Fruit fly (Drosophila melanogaster) whole organism, wandering third instar larva: ENCODE data around the gene N.

ENCODE experiments used
- Abd-B ChIP-seq: fragments of >200 bp; optimal IDR thresholded peaks from 2 replicates; lab custom pipeline; 2017; ENCODE audit warnings: missing biosample characterization, missing genetic modification characterization
- CG32264 ChIP-seq: fragments of 200-800 bp; sonication (Bioruptor generic); optimal IDR thresholded peaks from 2 replicates; lab custom pipeline; 2016; ENCODE audit warnings: missing biosample characterization, missing genetic modification characterization
- CG9705 ChIP-seq: fragments of 200-800 bp; sonication (Bioruptor generic); optimal IDR thresholded peaks from 2 replicates; lab custom pipeline; 2018; ENCODE audit warnings: missing biosample characterization, mild to moderate bottlenecking, missing genetic modification characterization
- CrebA ChIP-seq: fragments of 200-800 bp; sonication (Bioruptor generic); optimal IDR thresholded peaks from 2 replicates; lab custom pipeline; 2016; ENCODE audit warnings: missing biosample characterization, mild to moderate bottlenecking, missing genetic modification characterization, borderline replicate concordance
- Dif ChIP-seq: fragments of 200-275, 200-300 bp; sonication (Bioruptor generic); optimal IDR thresholded peaks from 2 replicates; lab custom pipeline; 2018; ENCODE audit warnings: missing biosample characterization, missing genetic modification characterization; ENCODE audit not compliant: partially characterized antibody
- GATAd ChIP-seq: sonication (Bioruptor generic); optimal IDR thresholded peaks from 2 replicates; lab custom pipeline; 2016; ENCODE audit warnings: missing biosample characterization, missing genetic modification characterization
- HLH106 ChIP-seq: fragments of 200-800 bp; optimal IDR thresholded peaks from 3 replicates; lab custom pipeline; 2019; ENCODE audit warnings: missing biosample characterization, mild to moderate bottlenecking, missing genetic modification characterization, moderate library complexity
- Hnf4 ChIP-seq: fragments of 200-800 bp; sonication (Bioruptor generic); optimal IDR thresholded peaks from 2 replicates; lab custom pipeline; 2016; ENCODE audit warnings: missing biosample characterization, mild to moderate bottlenecking, missing genetic modification characterization
- Hr83 ChIP-seq: fragments of 200-300 bp; sonication (Bioruptor generic); optimal IDR thresholded peaks from 2 replicates; lab custom pipeline; 2016; ENCODE audit warnings: missing biosample characterization, mild to moderate bottlenecking, missing genetic modification characterization, moderate library complexity; ENCODE audit not compliant: poor library complexity, severe bottlenecking
- Jra ChIP-seq: sonication (Bioruptor generic); optimal IDR thresholded peaks from 2 replicates; lab custom pipeline; 2016; ENCODE audit warnings: missing biosample characterization, missing genetic modification characterization
- Mio ChIP-seq: sonication (Bioruptor generic); optimal IDR thresholded peaks from 2 replicates; lab custom pipeline; 2016; ENCODE audit warnings: missing biosample characterization, missing genetic modification characterization
- Myc ChIP-seq: fragments of >200 bp; optimal IDR thresholded peaks from 2 replicates; lab custom pipeline; 2017
- N ChIP-seq: fragments of >200 bp; optimal IDR thresholded peaks from 2 replicates; lab custom pipeline; 2018; ENCODE audit warnings: missing biosample characterization, missing external identifiers, missing genetic modification characterization
- OdsH ChIP-seq: fragments of 200-800 bp; sonication (Bioruptor generic); optimal IDR thresholded peaks from 2 replicates; lab custom pipeline; 2016; ENCODE audit warnings: missing biosample characterization, mild to moderate bottlenecking, missing genetic modification characterization
- Rel ChIP-seq, 2 experiments: fragments of 200-800 bp; sonication (Bioruptor generic) in 1 of 2; optimal IDR thresholded peaks; 2 replicates in 1 of 2; 3 replicates in 1 of 2; lab custom pipeline; 2016 to 2019; ENCODE audit warnings: mild to moderate bottlenecking in 2 of 2, missing biosample characterization in 2 of 2, missing genetic modification characterization in 2 of 2, moderate library complexity in 1 of 2
- Sp1 ChIP-seq: fragments of 200-800 bp; sonication (Bioruptor generic); optimal IDR thresholded peaks from 3 replicates; lab custom pipeline; 2019; ENCODE audit warnings: missing biosample characterization, mild to moderate bottlenecking, missing genetic modification characterization, moderate library complexity
- Vsx2 ChIP-seq: fragments of 200-300, 225-300 bp; sonication (Bioruptor generic); optimal IDR thresholded peaks from 2 replicates; lab custom pipeline; 2018; ENCODE audit warnings: missing biosample characterization, missing genetic modification characterization; ENCODE audit not compliant: partially characterized antibody
- br ChIP-seq: fragments of 200-800 bp; sonication (Bioruptor generic); optimal IDR thresholded peaks from 2 replicates; lab custom pipeline; 2016; ENCODE audit warnings: missing biosample characterization, missing genetic modification characterization
- dmrt93B ChIP-seq: fragments of 200-800 bp; sonication (Bioruptor generic); optimal IDR thresholded peaks from 2 replicates; lab custom pipeline; 2018; ENCODE audit warnings: missing biosample characterization, mild to moderate bottlenecking, missing genetic modification characterization
- dsf ChIP-seq: sonication (Bioruptor generic); optimal IDR thresholded peaks from 2 replicates; lab custom pipeline; 2016; ENCODE audit warnings: missing biosample characterization, missing genetic modification characterization, borderline replicate concordance
- ey ChIP-seq: fragments of 200-800 bp; sonication (Bioruptor generic); optimal IDR thresholded peaks from 2 replicates; lab custom pipeline; 2016; ENCODE audit warnings: missing biosample characterization, missing genetic modification characterization
- foxo ChIP-seq, 2 experiments: fragments of 200-800 bp; sonication (Bioruptor generic); optimal IDR thresholded peaks; 2 replicates in 1 of 2; 3 replicates in 1 of 2; lab custom pipeline; 2016 to 2017; ENCODE audit warnings: missing biosample characterization in 2 of 2, missing genetic modification characterization in 2 of 2
- fru ChIP-seq: fragments of 200-800 bp; sonication (Bioruptor generic); optimal IDR thresholded peaks from 3 replicates; lab custom pipeline; 2016; ENCODE audit warnings: missing biosample characterization, mild to moderate bottlenecking, missing genetic modification characterization
- h ChIP-seq: fragments of 200-800 bp; sonication (Bioruptor generic); optimal IDR thresholded peaks from 3 replicates; lab custom pipeline; 2016; ENCODE audit warnings: missing biosample characterization, mild to moderate bottlenecking, missing genetic modification characterization
- jim ChIP-seq: fragments of 175-275, 200-325 bp; sonication (Bioruptor generic); optimal IDR thresholded peaks from 2 replicates; lab custom pipeline; 2016; ENCODE audit warnings: missing biosample characterization, mild to moderate bottlenecking, missing genetic modification characterization
- lola ChIP-seq: fragments of >200 bp; optimal IDR thresholded peaks from 2 replicates; lab custom pipeline; 2017; ENCODE audit warnings: missing biosample characterization, missing genetic modification characterization
- pan ChIP-seq: fragments of >200 bp; optimal IDR thresholded peaks from 2 replicates; lab custom pipeline; 2017
- psq ChIP-seq: fragments of 200-800 bp; sonication (Bioruptor generic); optimal IDR thresholded peaks from 3 replicates; lab custom pipeline; 2017; ENCODE audit warnings: missing biosample characterization, mild to moderate bottlenecking, missing genetic modification characterization, moderate library complexity
- rgr ChIP-seq: fragments of 200-800 bp; sonication (Bioruptor generic); optimal IDR thresholded peaks from 3 replicates; lab custom pipeline; 2016; ENCODE audit warnings: missing biosample characterization, mild to moderate bottlenecking, missing genetic modification characterization
- sv ChIP-seq: fragments of 200-800 bp; sonication (Bioruptor generic); optimal IDR thresholded peaks from 3 replicates; lab custom pipeline; 2016; ENCODE audit warnings: missing biosample characterization, missing genetic modification characterization
- tai ChIP-seq: sonication (Bioruptor generic); optimal IDR thresholded peaks from 2 replicates; lab custom pipeline; 2016; ENCODE audit warnings: missing biosample characterization, missing genetic modification characterization
- usp ChIP-seq: fragments of >200 bp; optimal IDR thresholded peaks from 2 replicates; lab custom pipeline; 2017; ENCODE audit warnings: missing biosample characterization, missing genetic modification characterization
- woc ChIP-seq: sonication (Bioruptor generic); optimal IDR thresholded peaks from 2 replicates; lab custom pipeline; 2016; ENCODE audit warnings: missing biosample characterization, mild to moderate bottlenecking, missing genetic modification characterization

Gene N

dm6 chrX:3186550-3186949, 51.9 kb downstream of the N start:
- TF ChIP-seq pan (no peak), br (GFP tag; lab: Kevin White, UChicago) (no peak), jim (GFP tag; lab: Kevin White, UChicago) (no peak), Sp1 (GFP tag; lab: Kevin White, UChicago) (no peak), Rel (GFP tag; optimal IDR thresholded peaks at IDR 0.05; lab: Kevin White, UChicago) (no peak), Rel (tag; optimal IDR thresholded peaks at IDR 0.05; lab: Kevin White, UChicago) (no peak), usp (no peak), h (GFP tag; lab: Kevin White, UChicago) (no peak), CG32264 (no peak), Hr83 (GFP tag; lab: Kevin White, UChicago) (no peak), ey (GFP tag; lab: Kevin White, UChicago) (no peak), fru (GFP tag; lab: Kevin White, UChicago) (no peak), dsf (GFP tag; lab: Kevin White, UChicago) (no peak), Vsx2 (no peak)

DNA sequence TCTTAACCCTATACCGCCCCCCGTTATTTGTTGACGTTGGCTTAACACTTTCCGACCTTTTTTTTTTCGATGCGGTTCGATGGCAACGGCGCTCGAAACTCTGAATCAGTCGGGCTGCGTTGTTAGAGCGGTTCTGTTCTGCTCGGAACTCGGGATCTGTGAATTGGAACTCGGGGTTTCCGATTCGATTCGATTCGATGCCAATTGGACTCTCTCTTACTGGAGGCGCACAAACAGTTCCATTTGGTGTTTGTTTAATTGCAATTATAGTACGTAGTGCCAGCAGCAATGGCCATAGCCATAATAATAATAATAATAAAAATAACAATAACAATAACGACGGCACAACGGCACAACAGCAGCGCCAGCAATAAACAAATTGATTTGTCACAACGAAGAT, 52.9 kb downstream of the N start:
- TF ChIP-seq pan (no peak), fru (GFP tag; lab: Kevin White, UChicago) (no peak), woc (GFP tag; lab: Kevin White, UChicago) (no peak), ey (GFP tag; lab: Kevin White, UChicago) (no peak), lola (no peak), tai (GFP tag; lab: Kevin White, UChicago) (no peak), Vsx2 (no peak), OdsH (GFP tag; lab: Kevin White, UChicago) (no peak), N (GFP tag; lab: Kevin White, UChicago) (no peak), rgr (GFP tag; lab: Kevin White, UChicago) (no peak)
- TF ChIP-seq, all 38 proteins: peak for 0

DNA sequence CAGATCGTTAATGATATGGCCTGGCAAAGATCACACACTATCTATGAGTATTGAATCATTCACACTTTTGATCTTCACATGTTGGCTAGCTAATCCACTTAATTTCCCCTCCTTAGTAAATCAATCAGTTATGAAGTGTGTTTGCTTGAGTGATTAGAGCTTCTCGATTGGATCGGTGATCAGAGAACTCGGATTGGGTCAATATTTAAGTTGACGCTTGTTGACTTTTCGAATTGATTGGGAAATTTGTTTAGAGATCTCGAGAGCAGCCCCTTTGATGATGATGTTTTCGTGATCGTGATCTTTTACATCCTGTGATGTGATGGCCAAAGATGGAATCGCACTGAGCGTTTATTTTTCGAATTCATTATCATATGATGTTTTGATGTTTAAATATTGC, 53.7 kb downstream of the N start:
- TF ChIP-seq CG32264 (no peak), fru (GFP tag; lab: Kevin White, UChicago) (no peak), Myc (lab: Kevin White, UChicago) (no peak), psq (no peak), CG9705 (no peak), lola (no peak), foxo (GFP tag; optimal IDR thresholded peaks at IDR 0.05; lab: Kevin White, UChicago) (no peak), h (GFP tag; lab: Kevin White, UChicago) (no peak), pan (no peak), Jra (no peak), br (GFP tag; lab: Kevin White, UChicago) (no peak), dmrt93B (GFP tag; lab: Kevin White, UChicago) (no peak), Dif (GFP tag; lab: Kevin White, UChicago) (no peak), GATAd (GFP tag; lab: Kevin White, UChicago) (no peak), woc (GFP tag; lab: Kevin White, UChicago) (no peak), rgr (GFP tag; lab: Kevin White, UChicago) (no peak), Abd-B (GFP tag; lab: Kevin White, UChicago) (no peak), Hnf4 (no peak), CrebA (no peak), HLH106 (tag; lab: Kevin White, UChicago) (no peak)
- TF ChIP-seq, all 38 proteins: peak for 0

- TF ChIP-seq sv (GFP tag; lab: Kevin White, UChicago) (no peak), OdsH (GFP tag; lab: Kevin White, UChicago) (no peak), Mio (GFP tag; lab: Kevin White, UChicago) (no peak)
These were observed 54.5 kb downstream of the N start for dm6 chrX:3189155-3189554.

DNA sequence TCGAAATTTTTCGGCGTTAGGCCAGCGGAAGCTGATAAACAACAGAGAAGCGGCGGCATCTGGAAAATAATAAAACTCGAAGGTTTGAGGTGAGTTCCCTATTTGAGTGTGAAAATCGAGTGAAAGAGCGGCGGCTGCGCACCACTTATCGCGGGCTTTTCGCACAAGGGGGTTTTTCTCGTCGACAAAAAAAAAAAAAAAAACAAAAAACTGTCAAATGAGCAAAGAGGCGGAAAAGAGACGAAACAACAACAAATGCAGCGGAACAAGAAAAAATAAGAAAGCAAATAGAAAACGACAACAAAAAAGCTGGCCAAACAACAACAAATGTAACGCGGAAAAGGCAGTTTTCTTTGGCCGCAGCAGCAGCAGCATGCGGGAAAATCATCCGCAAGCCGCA, 55.1 kb downstream of the N start:
- TF ChIP-seq tai (GFP tag; lab: Kevin White, UChicago) (no peak), Rel (GFP tag; optimal IDR thresholded peaks at IDR 0.05; lab: Kevin White, UChicago) (no peak), Rel (tag; optimal IDR thresholded peaks at IDR 0.05; lab: Kevin White, UChicago) (peak; percentile 10)
